Worm (Caenorhabditis elegans) whole organism, mixed stage, embryonic: ENCODE measurements around the gene vps-60.

Source experiments
- lsy-2 ChIP-seq: fragments of 150-350 bp; optimal IDR thresholded peaks from 2 replicates; lab custom pipeline; 2014; ENCODE audit warnings: missing biosample characterization, missing genetic modification characterization
- nhr-28 ChIP-seq: fragments of 150-350 bp; optimal IDR thresholded peaks from 2 replicates; lab custom pipeline; 2014; ENCODE audit warnings: missing biosample characterization, missing genetic modification characterization
- pha-4 ChIP-seq: fragments of 150-350 bp; optimal IDR thresholded peaks from 2 replicates; lab custom pipeline; 2018; ENCODE audit warnings: missing biosample characterization, missing genetic modification reagents, missing genetic modification characterization
- unc-39 ChIP-seq: fragments of 150-350 bp; optimal IDR thresholded peaks from 2 replicates; lab custom pipeline; 2014; ENCODE audit warnings: missing biosample characterization, missing genetic modification characterization
- unc-62 ChIP-seq: fragments of 150-350 bp; optimal IDR thresholded peaks from 2 replicates; lab custom pipeline; 2014; ENCODE audit warnings: missing biosample characterization, missing genetic modification reagents, missing genetic modification characterization
- ztf-11 ChIP-seq: fragments of 150-350 bp; optimal IDR thresholded peaks from 2 replicates; lab custom pipeline; 2014; ENCODE audit warnings: missing biosample characterization, missing genetic modification characterization

- TF ChIP-seq unc-62 (no peak), unc-39 (no peak), pha-4 (tag; lab: Kevin White, UChicago) (no peak), nhr-28 (tag; lab: Kevin White, UChicago) (no peak), ztf-11 (no peak), lsy-2 (tag; lab: Kevin White, UChicago) (no peak)
These were observed 23.1 kb upstream of the vps-60 start, which contains the start of gene F41E6.12 for ce11 chrV:8629029-8629428.
